Fruit fly (Drosophila melanogaster): Measurements from ENCODE around the gene CtIP.

- TF ChIP-seq sisA (GFP tag; IDR thresholded peaks at IDR 0.05) = no peak
- TF ChIP-seq CG42726 (GFP tag; IDR thresholded peaks at IDR 0.05; ENCODE audit: partially characterized antibody) = no peak
- TF ChIP-seq Trl (optimal IDR thresholded peaks at IDR 0.05) = no peak
- no peak for TF ChIP-seq Trl (GFP tag; optimal IDR thresholded peaks at IDR 0.05)
- no peak for TF ChIP-seq CG2875 (GFP tag; optimal IDR thresholded peaks at IDR 0.05)
Observed at dm6 chr3L:20440902-20441429, 4.9 kb downstream of the CtIP start.
